Worm (Caenorhabditis elegans) whole organism, midembryonic: ENCODE measurements around the gene C12D8.20.

ENCODE experiments used
- cog-1 ChIP-seq: sonication (generic microtip); optimal IDR thresholded peaks from 2 replicates; lab custom pipeline; 2016; ENCODE audit warnings: missing genetic modification characterization, missing compliant biosample characterization
- flt-1 ChIP-seq: fragments of 200-800 bp; sonication (Bioruptor generic); IDR thresholded peaks from 2 replicates; pipeline ENCODE4 v1.3.6; 2022; ENCODE audit warnings: missing genetic modification characterization, missing compliant biosample characterization
- med-1 ChIP-seq: sonication (generic microtip); optimal IDR thresholded peaks from 2 replicates; lab custom pipeline; 2017; ENCODE audit warnings: missing genetic modification characterization, mild to moderate bottlenecking, missing compliant biosample characterization, antibody characterized with exemption, missing genetic modification reagents; ENCODE audit not compliant: insufficient read depth
- ref-1 ChIP-seq: fragments of 200-800 bp; sonication (Bioruptor generic); conservative IDR thresholded peaks from 2 replicates; pipeline ENCODE4 v1.3.6; 2022; ENCODE audit warnings: missing genetic modification reagents, missing genetic modification characterization, missing compliant biosample characterization
- ztf-23 ChIP-seq: fragments of 200-800 bp; sonication (Bioruptor generic); IDR thresholded peaks from 2 replicates; pipeline ENCODE4 v1.3.6; 2022; ENCODE audit warnings: missing genetic modification reagents, missing genetic modification characterization, missing compliant biosample characterization

DNA sequence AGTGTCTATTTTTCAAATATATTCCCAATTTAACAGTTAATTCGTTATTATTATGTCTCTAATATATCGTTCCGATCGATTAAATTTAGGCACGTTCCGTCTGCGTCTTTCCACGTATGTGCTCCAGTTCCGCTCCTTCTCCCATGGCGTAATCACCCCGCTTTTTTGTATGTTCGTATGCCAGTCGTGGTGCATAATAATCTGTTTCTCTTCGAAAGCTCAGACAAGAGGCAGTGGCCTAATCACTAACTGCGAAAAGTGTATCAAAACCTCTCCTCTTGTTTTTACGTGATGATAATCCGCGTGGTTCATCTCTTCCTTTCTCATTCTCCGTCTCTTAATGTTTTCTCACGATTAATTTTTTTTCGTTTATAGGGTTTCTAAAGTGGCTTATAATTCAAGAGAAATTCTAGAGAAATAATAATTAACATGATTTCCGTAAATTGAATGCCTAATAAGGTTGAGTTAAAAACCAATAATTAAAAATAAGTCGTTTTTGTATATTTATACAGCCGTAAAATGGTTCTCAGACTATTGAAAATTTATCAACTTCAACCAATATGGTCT is 25.6 kb downstream of the C12D8.20 start:
- TF ChIP-seq cog-1 (tag; lab: Kevin White, UChicago) (no peak), ztf-23 (no peak), flt-1 (GFP tag; lab: Robert Waterston, UW) (no peak), ref-1 (GFP tag; lab: Robert Waterston, UW) (no peak), med-1 (GFP tag; lab: Kevin White, UChicago) (no peak)
